Worm (Caenorhabditis elegans): Measurements from ENCODE around the gene nhr-280.

DNA sequence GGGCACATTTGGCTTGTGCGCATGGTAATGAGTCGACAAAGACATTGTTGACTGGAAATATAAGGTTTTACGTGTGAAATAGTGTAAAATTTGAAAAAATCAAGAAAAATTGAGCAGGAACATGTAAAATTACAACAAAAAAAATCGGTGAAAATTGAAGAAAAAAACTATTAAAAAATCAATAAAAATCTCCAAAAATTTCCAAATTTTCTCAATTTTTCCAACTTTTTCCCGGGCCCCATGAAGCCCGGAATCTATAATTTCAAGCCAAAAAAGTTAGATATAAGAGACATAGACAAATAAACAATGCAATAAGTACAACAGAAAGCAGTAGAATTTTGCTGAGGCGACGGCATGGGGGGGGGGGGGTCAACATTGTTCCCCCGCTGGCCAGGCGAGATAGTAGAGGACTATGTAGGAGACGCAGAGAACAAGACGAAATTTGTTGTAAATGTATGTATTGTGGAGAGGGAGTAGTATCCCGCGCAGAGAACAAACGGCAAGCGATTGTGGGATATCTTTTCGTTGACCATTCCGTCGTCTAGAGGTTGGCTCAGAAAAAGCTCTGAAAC lies 35.7 kb downstream of the nhr-280 start, which contains the start of gene pat-4:
- TF ChIP-seq W03F9.2 (tag; optimal IDR thresholded peaks at IDR 0.05) (no peak), him-1 (tag; optimal IDR thresholded peaks at IDR 0.05) (no peak)
